Worm (Caenorhabditis elegans): ENCODE measurements around the gene maoc-1.

Gene maoc-1

ce11 chrII:7161512-7161911, 34.6 kb upstream of the maoc-1 start, which contains the start of gene C27H5.12:
C27H5.12 (minus strand) TSS chrII:7161612.
- no peak for TF ChIP-seq F13H6.1 (tag; optimal IDR thresholded peaks at IDR 0.05)
- TF ChIP-seq R02D3.7 (tag; optimal IDR thresholded peaks at IDR 0.05): no peak
- no peak for TF ChIP-seq nhr-25 (tag; optimal IDR thresholded peaks at IDR 0.05)
- TF ChIP-seq snpc-4 (tag; optimal IDR thresholded peaks at IDR 0.05): no peak
- no peak for TF ChIP-seq lin-11 (tag; optimal IDR thresholded peaks at IDR 0.05)
- no peak for TF ChIP-seq sem-4 (tag; optimal IDR thresholded peaks at IDR 0.05)
- TF ChIP-seq lin-39 (tag; optimal IDR thresholded peaks at IDR 0.05): no peak
- no peak for TF ChIP-seq ztf-11 (tag; optimal IDR thresholded peaks at IDR 0.05)
- TF ChIP-seq zag-1 (tag; optimal IDR thresholded peaks at IDR 0.05): no peak
- no peak for TF ChIP-seq ztf-4 (tag; optimal IDR thresholded peaks at IDR 0.05)
- TF ChIP-seq elt-1 (tag; optimal IDR thresholded peaks at IDR 0.05): no peak
- TF ChIP-seq ZK546.5 (tag; optimal IDR thresholded peaks at IDR 0.05): no peak
- no peak for TF ChIP-seq sma-3 (GFP tag; optimal IDR thresholded peaks at IDR 0.05)
- no peak for TF ChIP-seq peb-1 (tag; optimal IDR thresholded peaks at IDR 0.05)
- TF ChIP-seq mab-5 (tag; optimal IDR thresholded peaks at IDR 0.05): no peak
- TF ChIP-seq nhr-6 (tag; optimal IDR thresholded peaks at IDR 0.05): no peak
- TF ChIP-seq nhr-23 (tag; optimal IDR thresholded peaks at IDR 0.05): no peak
- TF ChIP-seq ceh-16 (tag; optimal IDR thresholded peaks at IDR 0.05): no peak
- TF ChIP-seq ama-1 (optimal IDR thresholded peaks at IDR 0.05): no peak

DNA sequence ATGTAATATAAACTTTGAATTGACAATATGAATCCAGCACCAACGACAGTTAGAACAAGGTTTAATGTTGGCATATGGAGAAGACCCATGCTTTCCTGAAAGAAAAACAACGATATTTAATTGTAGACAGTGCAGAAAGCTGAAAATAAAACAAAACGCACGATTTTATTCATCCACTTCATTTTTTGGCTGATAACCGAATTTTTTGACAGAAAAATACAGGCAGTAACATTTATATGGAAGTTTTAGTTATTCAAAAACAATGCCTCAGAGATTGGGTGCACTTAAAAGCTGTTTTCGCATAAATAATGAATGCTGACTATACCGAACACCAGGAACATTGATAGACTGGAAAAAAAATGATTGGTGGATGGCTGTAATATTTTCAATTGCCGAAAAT, 30.3 kb upstream of the maoc-1 start, which contains the start of gene mfsd-13.2:
Gene mfsd-13.2, minus strand, starts transcription at position 101 of the 400 bp plus-strand sequence.
- TF ChIP-seq elt-1 (tag; optimal IDR thresholded peaks at IDR 0.05) (no peak), unc-39 (tag; optimal IDR thresholded peaks at IDR 0.05) (no peak), mab-5 (tag; optimal IDR thresholded peaks at IDR 0.05) (no peak), sma-3 (GFP tag; optimal IDR thresholded peaks at IDR 0.05) (no peak), unc-62 (GFP tag; optimal IDR thresholded peaks at IDR 0.05) (no peak), R02D3.7 (tag; optimal IDR thresholded peaks at IDR 0.05) (no peak), nhr-21 (tag; optimal IDR thresholded peaks at IDR 0.05) (no peak), gmeb-1 (tag; optimal IDR thresholded peaks at IDR 0.05) (no peak)

- TF ChIP-seq crh-2 (tag; optimal IDR thresholded peaks at IDR 0.05) (peak; percentile 21), sma-9 (GFP tag; optimal IDR thresholded peaks at IDR 0.05) (peak; percentile 46), sma-9 (tag; optimal IDR thresholded peaks at IDR 0.05) (no peak), nhr-129 (tag; optimal IDR thresholded peaks at IDR 0.05) (no peak), nhr-23 (tag; optimal IDR thresholded peaks at IDR 0.05) (no peak), fos-1 (tag; optimal IDR thresholded peaks at IDR 0.05) (peak; percentile 81), mab-5 (tag; optimal IDR thresholded peaks at IDR 0.05) (no peak)
Observed at ce11 chrII:7166768-7167167, 29.3 kb upstream of the maoc-1 start.

ce11 chrII:7168712-7169111, 27.4 kb upstream of the maoc-1 start, which contains the start of gene col-36:
col-36 (minus strand) TSS chrII:7168812.
- TF ChIP-seq zag-1 (tag; optimal IDR thresholded peaks at IDR 0.05) (no peak), ztf-11 (tag; optimal IDR thresholded peaks at IDR 0.05) (no peak), sem-4 (tag; optimal IDR thresholded peaks at IDR 0.05) (no peak), R02D3.7 (tag; optimal IDR thresholded peaks at IDR 0.05) (no peak), unc-39 (tag; optimal IDR thresholded peaks at IDR 0.05) (no peak), ztf-1 (GFP tag; conservative IDR thresholded peaks at IDR 0.05) (no peak), F13H6.1 (tag; optimal IDR thresholded peaks at IDR 0.05) (no peak), elt-3 (tag; optimal IDR thresholded peaks at IDR 0.05) (no peak), dmd-4 (tag; optimal IDR thresholded peaks at IDR 0.05) (no peak), sma-3 (GFP tag; optimal IDR thresholded peaks at IDR 0.05) (no peak), nhr-23 (tag; optimal IDR thresholded peaks at IDR 0.05) (no peak), fos-1 (tag; optimal IDR thresholded peaks at IDR 0.05) (no peak), aly-2 (tag; optimal IDR thresholded peaks at IDR 0.05) (no peak), ztf-4 (tag; optimal IDR thresholded peaks at IDR 0.05) (no peak), nhr-129 (tag; optimal IDR thresholded peaks at IDR 0.05) (no peak), skn-1 (tag; optimal IDR thresholded peaks at IDR 0.05) (no peak), alr-1 (tag; optimal IDR thresholded peaks at IDR 0.05) (no peak)

- TF ChIP-seq nhr-10 (tag; optimal IDR thresholded peaks at IDR 0.05) (no peak), ceh-16 (tag; optimal IDR thresholded peaks at IDR 0.05) (no peak), ztf-4 (tag; optimal IDR thresholded peaks at IDR 0.05) (no peak), mab-5 (tag; optimal IDR thresholded peaks at IDR 0.05) (no peak), skn-1 (tag; optimal IDR thresholded peaks at IDR 0.05) (no peak), ztf-11 (tag; optimal IDR thresholded peaks at IDR 0.05) (no peak), nhr-77 (tag; optimal IDR thresholded peaks at IDR 0.05) (no peak), dmd-4 (tag; optimal IDR thresholded peaks at IDR 0.05) (no peak), ztf-1 (GFP tag; conservative IDR thresholded peaks at IDR 0.05) (no peak), blmp-1 (tag; optimal IDR thresholded peaks at IDR 0.05; ENCODE audit: insufficient read depth) (no peak), alr-1 (tag; optimal IDR thresholded peaks at IDR 0.05) (no peak), mdl-1 (tag; optimal IDR thresholded peaks at IDR 0.05) (no peak), unc-55 (GFP tag; optimal IDR thresholded peaks at IDR 0.05) (no peak), unc-62 (GFP tag; optimal IDR thresholded peaks at IDR 0.05) (no peak), sem-4 (tag; optimal IDR thresholded peaks at IDR 0.05) (no peak), zag-1 (tag; optimal IDR thresholded peaks at IDR 0.05) (no peak)
Observed at ce11 chrII:7171305-7171998, 24.6 kb upstream of the maoc-1 start, which contains the start of gene dyf-13. dyf-13 (minus strand) TSS chrII:7171355.
